Worm (Caenorhabditis elegans): ENCODE results near the gene sra-34.

- TF ChIP-seq zag-1 (tag; optimal IDR thresholded peaks at IDR 0.05) (no peak), unc-62 (GFP tag; optimal IDR thresholded peaks at IDR 0.05) (no peak), crh-2 (tag; optimal IDR thresholded peaks at IDR 0.05) (no peak), nhr-77 (tag; optimal IDR thresholded peaks at IDR 0.05) (no peak), nhr-25 (tag; optimal IDR thresholded peaks at IDR 0.05) (no peak), snpc-4 (tag; optimal IDR thresholded peaks at IDR 0.05) (no peak), ceh-82 (tag; optimal IDR thresholded peaks at IDR 0.05) (no peak), fos-1 (tag; optimal IDR thresholded peaks at IDR 0.05) (no peak), ztf-11 (tag; optimal IDR thresholded peaks at IDR 0.05) (no peak), ztf-4 (tag; optimal IDR thresholded peaks at IDR 0.05) (no peak), ceh-16 (tag; optimal IDR thresholded peaks at IDR 0.05) (no peak), ztf-1 (GFP tag; conservative IDR thresholded peaks at IDR 0.05) (no peak)
Observed at ce11 chrII:4531880-4532279, 11.6 kb downstream of the sra-34 start, which contains the start of gene sra-32.
